Worm (Caenorhabditis elegans) whole organism, L1 larva: ENCODE data around the gene slc-36.5.
A peak's percentile ranks its signal among the peaks of the same experiment; 100 is the strongest.

ENCODE experiments used
- C16A3.4 ChIP-seq: fragments of 150-350 bp; optimal IDR thresholded peaks from 2 replicates; lab custom pipeline; 2014; ENCODE audit warnings: missing biosample characterization, missing genetic modification characterization
- Y116A8C.19 ChIP-seq: sonication (generic microtip); optimal IDR thresholded peaks from 2 replicates; lab custom pipeline; 2016; ENCODE audit warnings: missing compliant biosample characterization, missing genetic modification characterization, borderline replicate concordance
- alr-1 ChIP-seq: fragments of 200-800 bp; sonication (Bioruptor generic); optimal IDR thresholded peaks from 2 replicates; lab custom pipeline; 2018; ENCODE audit warnings: borderline replicate concordance, mild to moderate bottlenecking, missing genetic modification characterization, missing compliant biosample characterization
- ama-1 ChIP-seq: fragments of 150-350 bp; optimal IDR thresholded peaks from 2 replicates; lab custom pipeline; 2014
- blmp-1 ChIP-seq: fragments of 150-350 bp; optimal IDR thresholded peaks from 2 replicates; lab custom pipeline; 2014; ENCODE audit warnings: missing biosample characterization, missing genetic modification characterization
- ceh-63 ChIP-seq: fragments of 200-800 bp; sonication (Bioruptor generic); optimal IDR thresholded peaks from 2 replicates; lab custom pipeline; 2018; ENCODE audit warnings: mild to moderate bottlenecking, missing genetic modification characterization, missing compliant biosample characterization
- ceh-82 ChIP-seq, 3 experiments: fragments of 150-350 bp in 1 of 3; sonication (generic microtip) in 2 of 3; optimal IDR thresholded peaks; 2 replicates each; lab custom pipeline; 2014 to 2017; ENCODE audit warnings: missing biosample characterization in 3 of 3, missing genetic modification characterization in 3 of 3
- ceh-88 ChIP-seq: fragments of 200-800 bp; sonication (Bioruptor generic); IDR thresholded peaks from 2 replicates; pipeline ENCODE4 v1.3.6; 2022; ENCODE audit warnings: missing genetic modification characterization, missing compliant biosample characterization
- dsc-1 ChIP-seq: sonication (generic microtip); optimal IDR thresholded peaks from 2 replicates; lab custom pipeline; 2016; ENCODE audit warnings: mild to moderate bottlenecking, missing genetic modification characterization, missing compliant biosample characterization
- efl-3 ChIP-seq: fragments of 200-800 bp; sonication (Bioruptor generic); optimal IDR thresholded peaks from 2 replicates; lab custom pipeline; 2018; ENCODE audit warnings: mild to moderate bottlenecking, missing genetic modification characterization, missing compliant biosample characterization
- egl-13 ChIP-seq: sonication (generic microtip); optimal IDR thresholded peaks from 2 replicates; lab custom pipeline; 2016; ENCODE audit warnings: missing genotype, missing genetic modification reagents, missing genetic modification characterization, missing compliant biosample characterization
- egl-27 ChIP-seq, 2 experiments: fragments of 150-350 bp in 1 of 2; sonication (generic microtip); optimal IDR thresholded peaks; 3 replicates each; lab custom pipeline; 2017 to 2018; ENCODE audit warnings: missing biosample characterization in 2 of 2, missing genetic modification characterization in 2 of 2, missing genetic modification reagents in 2 of 2
- elt-2 ChIP-seq: sonication (generic microtip); optimal IDR thresholded peaks from 2 replicates; lab custom pipeline; 2016; ENCODE audit warnings: missing genetic modification characterization, mild to moderate bottlenecking, inconsistent platforms, missing compliant biosample characterization, missing genetic modification reagents
- elt-3 ChIP-seq, 6 experiments: fragments of 150-350 bp in 1 of 6; sonication (generic microtip); optimal IDR thresholded peaks; 2 replicates each; lab custom pipeline; 2017 to 2018; ENCODE audit warnings: missing biosample characterization in 6 of 6, missing genetic modification characterization in 6 of 6, inconsistent platforms in 1 of 6
- ets-5 ChIP-seq: fragments of 200-800 bp; sonication (Bioruptor generic); IDR thresholded peaks from 2 replicates; pipeline ENCODE4 v1.3.6; 2022; ENCODE audit warnings: missing genetic modification characterization, missing compliant biosample characterization
- fkh-4 ChIP-seq: sonication (generic microtip); optimal IDR thresholded peaks from 2 replicates; lab custom pipeline; 2016; ENCODE audit warnings: missing compliant biosample characterization, missing genetic modification characterization, borderline replicate concordance
- fkh-8 ChIP-seq: sonication (generic microtip); optimal IDR thresholded peaks from 2 replicates; lab custom pipeline; 2016; ENCODE audit warnings: mild to moderate bottlenecking, missing genetic modification characterization, missing compliant biosample characterization
- grh-1 ChIP-seq: fragments of 200-800 bp; sonication (Bioruptor generic); IDR thresholded peaks from 2 replicates; pipeline ENCODE4 v1.3.6; 2022; ENCODE audit warnings: missing genetic modification reagents, missing genetic modification characterization, missing compliant biosample characterization
- hlh-17 ChIP-seq: fragments of 200-800 bp; sonication (Bioruptor generic); optimal IDR thresholded peaks from 2 replicates; lab custom pipeline; 2018; ENCODE audit warnings: missing genetic modification characterization, mild to moderate bottlenecking, missing compliant biosample characterization, moderate library complexity, borderline replicate concordance
- hlh-4 ChIP-seq: sonication (generic microtip); optimal IDR thresholded peaks from 2 replicates; lab custom pipeline; 2016; ENCODE audit warnings: mild to moderate bottlenecking, missing genetic modification characterization, missing compliant biosample characterization
- hpl-2 ChIP-seq: fragments of 150-350 bp; optimal IDR thresholded peaks from 2 replicates; lab custom pipeline; 2014; ENCODE audit warnings: missing biosample characterization, missing genetic modification reagents, missing genetic modification characterization
- irx-1 ChIP-seq: sonication (generic microtip); optimal IDR thresholded peaks from 2 replicates; lab custom pipeline; 2016; ENCODE audit warnings: missing genetic modification characterization, missing compliant biosample characterization
- lin-14 ChIP-seq: fragments of 200-800 bp; sonication (Bioruptor generic); optimal IDR thresholded peaks from 2 replicates; lab custom pipeline; 2018; ENCODE audit warnings: mild to moderate bottlenecking, missing genetic modification characterization, moderate library complexity, missing compliant biosample characterization
- lsy-2 ChIP-seq, 2 experiments: fragments of 150-350 bp; optimal IDR thresholded peaks; 2 replicates each; lab custom pipeline; 2014; ENCODE audit warnings: missing biosample characterization in 2 of 2, missing genetic modification characterization in 2 of 2
- mdl-1 ChIP-seq, 2 experiments: fragments of 150-350 bp; optimal IDR thresholded peaks; 2 replicates each; lab custom pipeline; 2014 to 2017; ENCODE audit warnings: missing biosample characterization in 2 of 2, missing genetic modification characterization in 2 of 2, inconsistent platforms in 1 of 2
- mef-2 ChIP-seq: fragments of 150-350 bp; optimal IDR thresholded peaks from 2 replicates; lab custom pipeline; 2014; ENCODE audit warnings: missing biosample characterization, missing genetic modification characterization
- nhr-12 ChIP-seq: sonication (generic microtip); optimal IDR thresholded peaks from 2 replicates; lab custom pipeline; 2017; ENCODE audit warnings: missing biosample characterization, missing genetic modification characterization
- nhr-19 ChIP-seq: fragments of 200-800 bp; sonication (Bioruptor generic); conservative IDR thresholded peaks from 2 replicates; pipeline ENCODE4 v1.3.6; 2022; ENCODE audit warnings: missing genetic modification characterization, missing compliant biosample characterization
- nhr-20 ChIP-seq: sonication (generic microtip); optimal IDR thresholded peaks from 2 replicates; lab custom pipeline; 2016; ENCODE audit warnings: mild to moderate bottlenecking, missing genetic modification characterization, missing compliant biosample characterization
- nhr-47 ChIP-seq: sonication (generic microtip); optimal IDR thresholded peaks from 2 replicates; lab custom pipeline; 2016; ENCODE audit warnings: mild to moderate bottlenecking, missing genetic modification characterization, moderate library complexity, missing compliant biosample characterization
- nhr-71 ChIP-seq: sonication (generic microtip); optimal IDR thresholded peaks from 2 replicates; lab custom pipeline; 2016; ENCODE audit warnings: mild to moderate bottlenecking, missing genetic modification characterization, moderate library complexity, missing compliant biosample characterization
- nhr-76 ChIP-seq: sonication (generic microtip); optimal IDR thresholded peaks from 2 replicates; lab custom pipeline; 2017; ENCODE audit warnings: missing biosample characterization, missing genetic modification characterization
- nhr-84 ChIP-seq: sonication (generic microtip); optimal IDR thresholded peaks from 2 replicates; lab custom pipeline; 2017; ENCODE audit warnings: missing biosample characterization, missing genetic modification characterization
- nhr-85 ChIP-seq: sonication (generic microtip); peaks from one replicate; lab custom pipeline; 2016; ENCODE audit warnings: missing genetic modification characterization, inconsistent platforms, missing compliant biosample characterization
- nhr-90 ChIP-seq: sonication (generic microtip); optimal IDR thresholded peaks from 2 replicates; lab custom pipeline; 2016; ENCODE audit warnings: mild to moderate bottlenecking, missing genetic modification characterization, missing compliant biosample characterization; ENCODE audit not compliant: poor library complexity
- rnt-1 ChIP-seq: sonication (generic microtip); optimal IDR thresholded peaks from 2 replicates; lab custom pipeline; 2016; ENCODE audit warnings: mild to moderate bottlenecking, missing genetic modification characterization, moderate library complexity, missing compliant biosample characterization
- snpc-4 ChIP-seq: fragments of 150-350 bp; optimal IDR thresholded peaks from 2 replicates; lab custom pipeline; 2014; ENCODE audit warnings: missing biosample characterization, missing genetic modification characterization
- snu-23 ChIP-seq: sonication (generic microtip); optimal IDR thresholded peaks from 2 replicates; lab custom pipeline; 2016; ENCODE audit warnings: missing genetic modification characterization, missing compliant biosample characterization
- unc-30 ChIP-seq: sonication (generic microtip); optimal IDR thresholded peaks from 2 replicates; lab custom pipeline; 2017; ENCODE audit warnings: missing biosample characterization, missing genetic modification characterization
- unc-98 ChIP-seq: fragments of 200-800 bp; sonication (Bioruptor generic); IDR thresholded peaks from 2 replicates; pipeline ENCODE4 v1.3.6; 2022; ENCODE audit warnings: missing genetic modification characterization, missing compliant biosample characterization

slc-36.5 gene

DNA sequence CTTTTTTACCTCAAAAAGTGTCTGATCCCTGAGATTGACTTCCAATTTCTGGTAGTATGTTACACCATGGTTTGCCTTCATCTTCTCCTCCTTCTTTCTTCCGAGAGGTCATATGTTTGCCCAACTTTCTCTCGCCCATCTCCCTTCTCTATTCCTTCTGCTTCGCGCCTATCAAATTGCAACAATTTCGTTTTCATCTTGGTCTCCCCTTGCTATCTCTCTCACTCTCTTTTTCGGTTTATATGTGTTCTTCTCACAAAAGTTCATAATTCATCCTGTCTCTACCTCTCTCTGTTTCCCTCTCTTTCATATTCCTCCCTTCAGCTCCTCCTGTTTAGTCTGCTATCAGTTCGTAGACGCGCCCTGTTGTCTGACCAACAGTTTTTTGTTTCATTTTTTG is 50.1 kb downstream of the slc-36.5 start (continued):
- TF ChIP-seq alr-1 (tag; lab: Kevin White, UChicago): no peak
- no peak for TF ChIP-seq egl-13 (tag; lab: Kevin White, UChicago)
- no peak for TF ChIP-seq efl-3 (GFP tag; lab: Kevin White, UChicago)
- peak in 1 of 6 experiments; percentile 69 for TF ChIP-seq elt-3 (tag; optimal IDR thresholded peaks at IDR 0.05; lab: Kevin White, UChicago)
- TF ChIP-seq unc-98 (GFP tag; lab: Robert Waterston, UW): no peak
- TF ChIP-seq unc-30 (tag; lab: Kevin White, UChicago): no peak
- TF ChIP-seq nhr-19 (GFP tag; lab: Robert Waterston, UW): peak; percentile 36; the same call in 1 of the 2 replicates
- no peak for TF ChIP-seq Y116A8C.19 (tag; lab: Kevin White, UChicago)
- TF ChIP-seq hlh-17 (GFP tag; lab: Kevin White, UChicago): no peak
- TF ChIP-seq nhr-85 (tag; lab: Kevin White, UChicago): peak; percentile 51
- TF ChIP-seq elt-2 (tag; lab: Kevin White, UChicago): no peak
- peak; percentile 51 for TF ChIP-seq nhr-71 (tag; lab: Kevin White, UChicago)
- TF ChIP-seq ama-1 (lab: Kevin White, UChicago): no peak
- TF ChIP-seq mdl-1 (tag; optimal IDR thresholded peaks at IDR 0.05; lab: Kevin White, UChicago): peak in 1 of 2 experiments; percentile 16
- TF ChIP-seq C16A3.4 (tag; lab: Kevin White, UChicago): no peak
- TF ChIP-seq fkh-4 (tag; lab: Kevin White, UChicago): no peak
- TF ChIP-seq ets-5 (GFP tag; lab: Robert Waterston, UW): no peak
- TF ChIP-seq hpl-2 (GFP tag; lab: Kevin White, UChicago): no peak
- TF ChIP-seq nhr-76 (tag; lab: Kevin White, UChicago): no peak
- no peak for TF ChIP-seq grh-1 (GFP tag; lab: Robert Waterston, UW)
- no peak for TF ChIP-seq mef-2 (tag; lab: Kevin White, UChicago)
- TF ChIP-seq nhr-12 (tag; lab: Kevin White, UChicago): no peak
- TF ChIP-seq hlh-4 (tag; lab: Kevin White, UChicago): no peak
- TF ChIP-seq snpc-4 (tag; lab: Kevin White, UChicago): no peak

DNA sequence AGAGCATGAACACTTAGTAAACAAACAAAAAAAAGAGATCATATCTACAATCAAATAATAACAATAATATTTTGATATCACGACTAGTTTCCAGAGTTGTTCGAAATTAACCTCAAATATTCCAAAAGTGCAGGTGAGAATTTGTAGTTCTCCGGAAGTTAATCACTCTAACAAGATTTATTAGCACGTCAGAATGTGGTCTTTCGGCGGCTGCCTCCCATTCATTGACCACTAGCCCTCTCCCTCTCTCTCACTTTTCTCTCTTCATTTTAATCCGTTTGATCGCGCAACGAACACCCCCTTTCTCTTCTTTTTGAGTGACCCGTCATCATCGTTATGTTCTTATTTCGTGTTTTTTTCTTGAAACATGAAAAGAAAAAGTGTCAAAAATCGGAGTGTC is 51.1 kb downstream of the slc-36.5 start:
- TF ChIP-seq lin-14 (GFP tag; lab: Kevin White, UChicago) (peak; percentile 77), C16A3.4 (tag; lab: Kevin White, UChicago) (no peak), irx-1 (tag; lab: Kevin White, UChicago) (peak; percentile 6), nhr-71 (tag; lab: Kevin White, UChicago) (peak; percentile 56), blmp-1 (tag; lab: Kevin White, UChicago) (peak; percentile 88), snu-23 (GFP tag; lab: Kevin White, UChicago) (peak; percentile 14), nhr-90 (tag; lab: Kevin White, UChicago) (no peak), ceh-82 (tag; optimal IDR thresholded peaks at IDR 0.05; lab: Kevin White, UChicago) (peak in 1 of 3 experiments; percentile 5), dsc-1 (tag; lab: Kevin White, UChicago) (peak; percentile 83), nhr-20 (tag; lab: Kevin White, UChicago) (peak; percentile 51), ceh-88 (GFP tag; lab: Robert Waterston, UW) (no peak), ceh-63 (no peak), lsy-2 (tag; optimal IDR thresholded peaks at IDR 0.05; lab: Kevin White, UChicago) (peak in 1 of 2 experiments; percentile 9), egl-27 (tag; optimal IDR thresholded peaks at IDR 0.05; lab: Kevin White, UChicago) (peak in 1 of 2 experiments; percentile 70), rnt-1 (peak; percentile 43), nhr-12 (tag; lab: Kevin White, UChicago) (no peak), fkh-8 (peak; percentile 8), nhr-85 (tag; lab: Kevin White, UChicago) (peak; percentile 89), nhr-47 (tag; lab: Kevin White, UChicago) (peak; percentile 33), nhr-84 (tag; lab: Kevin White, UChicago) (no peak), elt-2 (tag; lab: Kevin White, UChicago) (no peak)
